Worm (Caenorhabditis elegans): ENCODE data around the gene Y62F5A.9.

The Y62F5A.9 gene

DNA sequence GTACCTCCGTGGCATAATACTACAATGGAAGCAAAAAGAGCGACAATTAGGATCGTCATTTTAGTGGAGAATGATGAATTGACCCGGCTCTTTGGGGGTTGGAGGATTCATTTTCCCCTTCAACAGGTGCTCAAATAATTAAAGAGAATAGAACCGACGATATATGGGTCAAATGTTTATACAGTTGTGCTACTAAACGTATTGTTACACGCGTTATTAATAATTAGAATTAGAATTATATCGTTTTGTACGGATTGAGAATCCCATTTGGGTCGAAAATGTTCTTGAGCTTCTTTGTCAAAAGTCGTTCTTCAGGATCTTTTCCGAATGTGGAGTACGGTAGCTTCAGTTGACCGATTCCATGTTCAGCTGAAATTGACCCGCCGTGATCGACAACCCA, at the start of gene Y62F5A.9:
Y62F5A.9 (minus strand) TSS at position 101 of the 400 bp plus-strand sequence.
- TF ChIP-seq mep-1 (tag; optimal IDR thresholded peaks at IDR 0.05) (no peak), lsy-2 (tag; optimal IDR thresholded peaks at IDR 0.05) (peak; percentile 4)

DNA sequence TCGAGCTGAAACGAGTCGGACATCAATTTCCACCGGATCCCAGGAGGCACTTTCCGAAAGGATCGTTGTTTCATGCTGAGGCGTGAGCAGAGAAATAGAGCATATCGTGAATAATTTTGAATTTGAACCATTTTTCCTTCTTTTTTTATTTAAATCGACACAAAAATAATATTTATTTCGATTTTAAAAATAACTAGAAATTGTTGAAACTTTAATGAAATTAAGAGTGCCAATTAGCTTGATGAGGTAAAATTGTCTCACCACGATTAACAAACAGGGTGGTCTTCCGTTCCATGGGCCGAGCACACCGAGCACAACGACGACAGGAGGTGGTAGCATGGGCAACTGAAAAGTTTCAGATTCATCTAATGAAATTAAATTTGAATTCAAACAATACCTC, 49.7 kb upstream of the Y62F5A.9 start:
- TF ChIP-seq ceh-43 (GFP tag; optimal IDR thresholded peaks at IDR 0.05), result no peak
- TF ChIP-seq lin-13 (tag; optimal IDR thresholded peaks at IDR 0.05), result no peak
- no peak for TF ChIP-seq lin-32 (GFP tag; optimal IDR thresholded peaks at IDR 0.05)
- no peak for TF ChIP-seq nhr-2 (tag; optimal IDR thresholded peaks at IDR 0.05)
- no peak for TF ChIP-seq unc-62 (GFP tag; optimal IDR thresholded peaks at IDR 0.05)
- no peak for TF ChIP-seq mab-5 (tag; optimal IDR thresholded peaks at IDR 0.05)
- TF ChIP-seq ztf-11 (tag; optimal IDR thresholded peaks at IDR 0.05), result no peak
- TF ChIP-seq unc-39 (tag; optimal IDR thresholded peaks at IDR 0.05), result no peak
- TF ChIP-seq elt-1 (tag; optimal IDR thresholded peaks at IDR 0.05; ENCODE audit: borderline replicate concordance, insufficient read depth), result no peak
- no peak for TF ChIP-seq ces-1 (GFP tag; optimal IDR thresholded peaks at IDR 0.05)
- TF ChIP-seq ham-2 (GFP tag; optimal IDR thresholded peaks at IDR 0.05), result no peak
- no peak for TF ChIP-seq sem-2 (GFP tag; optimal IDR thresholded peaks at IDR 0.05)
- no peak for TF ChIP-seq flh-1 (GFP tag; optimal IDR thresholded peaks at IDR 0.05)
- no peak for TF ChIP-seq tbx-8 (GFP tag; optimal IDR thresholded peaks at IDR 0.05)
- TF ChIP-seq ceh-83 (GFP tag; optimal IDR thresholded peaks at IDR 0.05), result no peak
- TF ChIP-seq pha-4 (tag; optimal IDR thresholded peaks at IDR 0.05), result no peak
- TF ChIP-seq drap-1 (GFP tag; optimal IDR thresholded peaks at IDR 0.05), result no peak
- TF ChIP-seq elt-3 (tag; optimal IDR thresholded peaks at IDR 0.05), result no peak
- no peak for TF ChIP-seq nhr-12 (tag; optimal IDR thresholded peaks at IDR 0.05)
- no peak for TF ChIP-seq lsy-2 (tag; optimal IDR thresholded peaks at IDR 0.05)

DNA sequence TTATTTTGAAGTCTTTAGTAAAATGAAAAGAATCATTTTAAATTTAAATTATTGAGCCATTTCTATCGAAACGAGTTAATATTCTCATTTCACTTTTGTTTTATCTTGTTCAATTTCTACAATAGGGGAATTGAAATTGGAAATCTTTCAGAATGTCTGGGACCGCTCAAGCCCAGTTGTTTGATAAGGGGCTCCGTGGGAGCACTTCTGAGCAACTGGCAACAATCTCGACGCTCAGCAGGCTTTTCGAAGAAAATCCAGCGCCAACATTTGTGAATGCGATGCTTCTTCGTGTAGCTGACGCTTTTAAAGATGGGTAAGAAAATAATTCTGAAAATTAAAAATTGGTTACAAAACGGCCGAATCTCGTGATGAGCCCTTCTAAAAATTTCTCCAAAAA, 44.1 kb upstream of the Y62F5A.9 start, which contains the start of gene ints-7:
ints-7 (plus strand) TSS at position 152 of the 400 bp plus-strand sequence.
- TF ChIP-seq lin-13 (tag; optimal IDR thresholded peaks at IDR 0.05), result no peak
- TF ChIP-seq nhr-28 (tag; optimal IDR thresholded peaks at IDR 0.05), result no peak
- no peak for TF ChIP-seq elt-1 (tag; optimal IDR thresholded peaks at IDR 0.05; ENCODE audit: borderline replicate concordance, insufficient read depth)
- no peak for TF ChIP-seq mls-2 (tag; optimal IDR thresholded peaks at IDR 0.05)
- TF ChIP-seq mab-5 (tag; optimal IDR thresholded peaks at IDR 0.05), result no peak
- TF ChIP-seq sptf-1 (tag; optimal IDR thresholded peaks at IDR 0.05), result no peak
- no peak for TF ChIP-seq blmp-1 (tag; optimal IDR thresholded peaks at IDR 0.05)
- TF ChIP-seq nhr-2 (tag; optimal IDR thresholded peaks at IDR 0.05), result no peak
- no peak for TF ChIP-seq ces-1 (GFP tag; optimal IDR thresholded peaks at IDR 0.05)
- no peak for TF ChIP-seq mep-1 (tag; optimal IDR thresholded peaks at IDR 0.05)
- no peak for TF ChIP-seq ztf-11 (tag; optimal IDR thresholded peaks at IDR 0.05)
- TF ChIP-seq lsy-2 (tag; optimal IDR thresholded peaks at IDR 0.05), result no peak
- TF ChIP-seq pha-4 (tag; optimal IDR thresholded peaks at IDR 0.05), result no peak
- TF ChIP-seq M03D4.4 (tag; optimal IDR thresholded peaks at IDR 0.05), result no peak
- TF ChIP-seq sem-2 (GFP tag; optimal IDR thresholded peaks at IDR 0.05), result no peak
- TF ChIP-seq flh-1 (GFP tag; optimal IDR thresholded peaks at IDR 0.05), result no peak

- TF ChIP-seq M03D4.4 (tag; optimal IDR thresholded peaks at IDR 0.05) (no peak), ham-2 (GFP tag; optimal IDR thresholded peaks at IDR 0.05) (no peak), unc-62 (GFP tag; optimal IDR thresholded peaks at IDR 0.05) (no peak), mep-1 (tag; optimal IDR thresholded peaks at IDR 0.05) (peak; percentile 32), lin-32 (GFP tag; optimal IDR thresholded peaks at IDR 0.05) (no peak), flh-1 (GFP tag; optimal IDR thresholded peaks at IDR 0.05) (no peak), ceh-83 (GFP tag; optimal IDR thresholded peaks at IDR 0.05) (no peak)
These were observed 39.7 kb upstream of the Y62F5A.9 start, which contains the start of gene smc-6 for ce11 chrII:11578327-11578726. smc-6 (plus strand) TSS chrII:11578716.

ce11 chrII:11577861-11578260, 39.2 kb upstream of the Y62F5A.9 start:
- TF ChIP-seq snpc-4 (tag; optimal IDR thresholded peaks at IDR 0.05) (no peak), tbx-8 (GFP tag; optimal IDR thresholded peaks at IDR 0.05) (no peak), nhr-76 (tag; optimal IDR thresholded peaks at IDR 0.05) (no peak), M03D4.4 (tag; optimal IDR thresholded peaks at IDR 0.05) (no peak), hlh-1 (tag; optimal IDR thresholded peaks at IDR 0.05) (no peak), unc-120 (tag; optimal IDR thresholded peaks at IDR 0.05; ENCODE audit: poor library complexity, severe bottlenecking) (no peak), sem-2 (GFP tag; optimal IDR thresholded peaks at IDR 0.05) (no peak), ceh-83 (GFP tag; optimal IDR thresholded peaks at IDR 0.05) (no peak), ztf-11 (tag; optimal IDR thresholded peaks at IDR 0.05) (no peak), mep-1 (tag; optimal IDR thresholded peaks at IDR 0.05) (no peak), unc-39 (tag; optimal IDR thresholded peaks at IDR 0.05) (no peak), mab-5 (tag; optimal IDR thresholded peaks at IDR 0.05) (no peak), zip-8 (tag; optimal IDR thresholded peaks at IDR 0.05) (no peak), blmp-1 (tag; optimal IDR thresholded peaks at IDR 0.05) (no peak), bed-3 (GFP tag; optimal IDR thresholded peaks at IDR 0.05) (no peak), nhr-237 (tag; optimal IDR thresholded peaks at IDR 0.05) (no peak), lsy-2 (tag; optimal IDR thresholded peaks at IDR 0.05) (no peak), ceh-39 (tag; optimal IDR thresholded peaks at IDR 0.05) (no peak), ham-2 (GFP tag; optimal IDR thresholded peaks at IDR 0.05) (no peak)
